Fruit fly (Drosophila melanogaster) ovary, adult (tissue): Measurements from ENCODE around the gene CG7582.

Experiments used
- CG17801 ChIP-seq: fragments of 200-800 bp; optimal IDR thresholded peaks from 2 replicates; lab custom pipeline; 2019; ENCODE audit warnings: missing biosample characterization, mild to moderate bottlenecking, missing genetic modification characterization, moderate library complexity; ENCODE audit not compliant: partially characterized antibody

The CG7582 gene

DNA sequence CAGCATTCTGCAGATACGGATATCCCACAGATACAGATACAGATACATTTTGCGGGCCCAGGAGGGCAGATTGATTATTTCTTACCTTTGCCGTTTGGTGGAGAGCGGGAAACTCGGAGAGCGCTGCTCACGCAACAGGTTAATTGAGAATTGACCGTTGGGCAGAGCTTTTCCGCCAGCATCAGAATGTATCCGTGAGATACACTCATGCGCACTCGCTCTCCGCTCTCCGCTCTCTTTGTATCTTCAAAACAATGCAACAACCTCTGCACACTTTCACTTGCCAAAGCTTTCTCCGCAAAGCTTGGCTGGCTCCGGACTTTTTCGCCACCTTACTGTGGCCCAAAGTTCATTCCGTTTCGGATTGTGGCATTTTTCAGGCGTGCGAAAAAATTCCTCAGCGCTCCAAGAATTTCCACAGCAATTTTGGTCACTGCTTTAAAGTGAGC lies at the start of gene CG7582, which contains the start of gene Gycalpha99B:
CG7582 (minus strand) TSS at position 127 of the 449 bp plus-strand sequence.
Gycalpha99B (plus strand) TSS at position 352 of the 449 bp plus-strand sequence.
- no peak for TF ChIP-seq CG17801 (GFP tag; lab: Kevin White, UChicago)

DNA sequence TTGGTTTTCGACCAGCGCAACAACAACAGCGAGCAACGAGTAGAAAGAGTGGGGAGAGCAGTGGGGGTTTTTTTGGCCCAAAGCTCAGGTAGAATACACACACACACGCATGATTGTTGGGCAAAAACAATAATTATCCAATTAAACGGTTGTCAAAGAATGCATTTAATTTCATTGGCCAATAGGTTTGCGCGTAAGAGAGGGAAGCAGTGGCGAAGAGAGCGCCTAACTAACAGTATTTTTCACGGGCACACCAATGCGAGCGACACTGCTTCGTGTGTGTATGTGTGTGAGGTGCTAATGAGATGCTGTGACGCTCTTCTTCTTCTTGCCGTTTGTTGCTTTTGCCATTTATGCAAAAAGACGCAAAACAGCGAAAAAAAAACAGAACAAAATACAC lies 44.2 kb upstream of the CG7582 start:
- no peak for TF ChIP-seq CG17801 (GFP tag; lab: Kevin White, UChicago)

DNA sequence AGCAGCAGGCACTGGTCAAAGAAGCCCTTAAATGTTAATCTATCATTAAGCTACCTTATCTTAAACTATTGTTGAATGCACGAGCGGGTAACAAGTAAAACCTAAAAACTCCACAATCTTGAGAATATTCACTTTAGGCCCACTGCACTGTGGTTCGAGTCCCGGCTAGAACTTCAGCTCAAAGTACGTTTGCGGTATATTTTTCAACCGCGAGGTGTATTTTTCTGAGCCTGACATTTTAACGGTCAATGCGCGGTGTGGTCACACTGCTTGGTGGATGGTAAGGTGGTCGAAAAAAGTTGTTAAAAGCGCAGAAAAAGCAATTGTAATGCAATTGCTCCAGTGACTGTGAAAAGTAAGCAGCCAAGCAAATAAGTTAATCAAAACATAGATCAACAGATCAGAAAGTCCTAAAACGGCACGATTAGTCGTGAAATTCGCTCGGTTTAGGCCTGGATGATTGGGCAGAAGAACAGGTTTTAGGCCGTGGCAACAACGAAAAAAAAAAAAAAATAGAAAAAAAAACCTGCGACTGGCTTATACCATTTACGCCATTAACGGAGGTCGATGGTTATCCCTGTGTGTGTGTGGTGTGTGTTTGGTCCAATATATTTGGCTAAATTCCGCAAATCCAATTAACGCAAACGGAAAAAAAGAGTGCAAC lies 43.6 kb upstream of the CG7582 start, which contains the start of gene Kul:
Kul (plus strand) TSS at position 254 of the 664 bp plus-strand sequence.
- TF ChIP-seq CG17801 (GFP tag; lab: Kevin White, UChicago) = peak; percentile 5

DNA sequence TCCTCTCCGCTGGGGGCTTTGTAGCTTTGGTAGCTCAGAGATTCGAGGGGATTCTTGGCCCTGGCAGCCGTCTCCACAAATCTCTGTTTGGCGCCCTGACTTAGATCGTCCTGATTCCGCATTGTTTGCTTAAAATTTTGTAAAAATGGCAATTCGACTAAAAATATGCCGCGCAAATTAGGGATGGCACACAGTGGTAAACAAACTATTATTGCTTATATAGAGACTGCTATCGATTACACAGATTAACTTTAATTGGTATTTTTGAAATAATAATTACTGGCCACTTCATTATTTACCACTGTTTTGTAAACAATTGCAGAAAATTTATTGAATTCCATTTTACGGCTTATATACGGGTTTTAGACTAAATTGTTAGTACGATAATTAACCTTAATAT lies 42.7 kb upstream of the CG7582 start, which contains the start of the genes Naa40 and CG18731:
Naa40 (minus strand) TSS at position 206 of the 400 bp plus-strand sequence.
CG18731 (plus strand) TSS at position 283 of the 400 bp plus-strand sequence.
- TF ChIP-seq CG17801 (GFP tag; lab: Kevin White, UChicago) = no peak

DNA sequence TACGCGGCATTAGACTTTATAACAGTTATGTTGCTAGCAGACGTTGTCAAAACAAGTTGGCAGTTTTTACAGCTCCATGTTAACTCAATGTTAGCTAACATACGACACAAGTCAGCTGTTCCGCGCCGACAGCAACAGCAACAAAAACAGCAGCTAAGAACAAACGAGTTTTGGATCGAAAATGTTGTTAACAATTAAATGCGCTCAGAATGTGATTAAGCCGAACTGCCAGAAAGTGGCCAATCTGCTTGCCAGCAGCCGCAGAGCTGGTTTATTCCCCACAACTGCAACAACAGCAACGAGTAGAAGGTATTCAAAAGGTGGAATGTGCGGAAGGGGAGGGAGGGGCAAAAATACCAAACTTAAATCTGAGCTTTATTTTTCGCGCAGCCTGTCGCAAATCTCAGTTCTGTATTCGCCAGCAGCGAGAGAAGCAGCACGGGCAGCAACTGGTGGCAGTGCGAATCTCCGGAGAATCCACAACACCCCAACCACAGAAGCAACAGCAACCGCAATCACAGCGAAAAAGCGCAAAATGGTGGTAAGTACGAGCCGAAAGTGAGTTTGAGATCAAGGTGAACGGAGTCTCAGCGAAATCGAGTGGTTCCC lies 41.1 kb upstream of the CG7582 start, which contains the start of gene Pcd:
Pcd (plus strand) TSS at position 116 of the 609 bp plus-strand sequence.
- peak; percentile 44 for TF ChIP-seq CG17801 (GFP tag; lab: Kevin White, UChicago)

DNA sequence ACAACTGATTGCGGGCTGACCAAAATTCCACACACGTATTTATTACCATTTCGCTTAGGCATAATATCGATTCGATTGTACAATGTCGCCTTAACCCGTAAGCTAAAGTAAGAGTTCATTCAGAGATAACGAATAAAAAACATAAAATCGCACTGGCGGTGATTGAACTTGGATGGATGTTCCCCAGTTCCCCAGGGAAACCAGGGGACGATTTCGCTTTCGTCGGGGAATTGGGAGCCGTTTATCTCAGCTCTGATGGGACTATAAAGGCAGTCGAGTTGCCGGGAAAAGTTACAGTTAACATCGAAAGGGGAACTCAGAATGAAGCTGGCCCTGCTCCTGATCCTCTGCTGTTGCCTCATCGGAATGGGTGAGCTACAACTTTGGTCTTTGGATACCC lies 40.2 kb upstream of the CG7582 start, which contains the start of gene CG34296:
CG34296 (plus strand) TSS at position 301 of the 400 bp plus-strand sequence.
- TF ChIP-seq CG17801 (GFP tag; lab: Kevin White, UChicago) = no peak

DNA sequence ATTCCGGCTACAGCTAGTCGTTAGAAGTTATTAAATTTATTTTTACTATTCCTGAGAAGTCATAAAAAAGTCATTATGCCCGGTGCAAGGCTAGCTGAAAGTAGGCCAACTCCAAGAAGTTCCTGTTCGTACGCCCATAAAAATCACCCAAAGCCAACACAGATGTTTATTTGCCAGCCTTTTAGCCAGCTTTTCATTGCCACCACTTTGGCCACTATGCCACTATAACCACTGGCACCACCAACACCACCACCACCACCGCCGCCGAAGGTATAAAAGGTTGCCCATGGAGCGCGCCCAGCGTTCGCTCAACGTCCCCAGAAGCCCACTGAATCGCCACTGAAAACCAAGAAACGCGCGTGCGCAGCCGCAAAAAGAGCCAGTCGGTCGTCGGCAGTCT lies 36.3 kb upstream of the CG7582 start, which contains the start of gene CG15506:
CG15506 (plus strand) TSS at position 301 of the 400 bp plus-strand sequence.
- TF ChIP-seq CG17801 (GFP tag; lab: Kevin White, UChicago) = no peak

DNA sequence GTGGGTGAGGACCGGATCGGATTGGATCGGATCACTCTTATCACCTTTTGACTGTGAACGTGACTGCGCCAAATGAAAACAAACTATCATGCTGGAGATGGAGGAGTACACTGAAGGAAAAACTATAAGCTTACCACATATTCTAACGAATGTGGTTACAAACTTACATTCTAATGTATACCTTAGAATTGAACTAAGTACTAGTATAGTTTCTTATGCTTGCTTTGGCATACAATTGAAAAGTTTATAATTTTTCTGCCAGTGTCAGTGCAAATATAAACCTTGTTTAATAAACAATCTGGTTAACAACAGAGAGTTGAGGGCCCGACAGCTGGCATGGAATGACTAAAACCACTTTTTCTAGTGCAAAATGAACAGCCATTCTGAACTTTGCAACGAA lies 35.4 kb upstream of the CG7582 start:
- TF ChIP-seq CG17801 (GFP tag; lab: Kevin White, UChicago) = no peak

DNA sequence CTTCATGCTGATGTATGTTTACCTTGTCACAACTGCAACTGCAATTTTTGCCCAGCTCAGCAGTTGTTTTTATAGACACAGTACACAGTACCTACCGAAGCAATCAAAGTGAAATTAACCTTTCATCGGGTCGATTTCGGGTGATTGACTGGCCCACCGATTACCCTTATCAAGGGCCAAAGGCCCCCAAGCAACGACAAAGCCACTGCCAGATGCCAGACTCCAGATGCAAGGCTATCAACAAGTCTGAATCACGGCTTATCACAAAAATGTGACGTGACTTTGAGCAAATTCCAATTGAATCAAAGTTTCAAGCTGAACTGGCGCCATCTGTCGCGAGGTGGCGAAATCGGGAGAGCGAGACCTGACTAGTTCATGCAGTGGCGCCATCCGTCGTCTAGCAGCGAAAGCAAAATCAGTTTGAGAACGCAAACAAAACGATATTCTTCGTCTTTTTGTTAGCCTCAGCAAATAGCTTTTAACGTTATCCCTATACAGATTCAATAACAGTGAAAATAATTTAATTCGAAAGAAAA lies 34.8 kb upstream of the CG7582 start, which contains the start of gene Obp99b:
Obp99b (minus strand) TSS at position 115 of the 536 bp plus-strand sequence.
- no peak for TF ChIP-seq CG17801 (GFP tag; lab: Kevin White, UChicago)

DNA sequence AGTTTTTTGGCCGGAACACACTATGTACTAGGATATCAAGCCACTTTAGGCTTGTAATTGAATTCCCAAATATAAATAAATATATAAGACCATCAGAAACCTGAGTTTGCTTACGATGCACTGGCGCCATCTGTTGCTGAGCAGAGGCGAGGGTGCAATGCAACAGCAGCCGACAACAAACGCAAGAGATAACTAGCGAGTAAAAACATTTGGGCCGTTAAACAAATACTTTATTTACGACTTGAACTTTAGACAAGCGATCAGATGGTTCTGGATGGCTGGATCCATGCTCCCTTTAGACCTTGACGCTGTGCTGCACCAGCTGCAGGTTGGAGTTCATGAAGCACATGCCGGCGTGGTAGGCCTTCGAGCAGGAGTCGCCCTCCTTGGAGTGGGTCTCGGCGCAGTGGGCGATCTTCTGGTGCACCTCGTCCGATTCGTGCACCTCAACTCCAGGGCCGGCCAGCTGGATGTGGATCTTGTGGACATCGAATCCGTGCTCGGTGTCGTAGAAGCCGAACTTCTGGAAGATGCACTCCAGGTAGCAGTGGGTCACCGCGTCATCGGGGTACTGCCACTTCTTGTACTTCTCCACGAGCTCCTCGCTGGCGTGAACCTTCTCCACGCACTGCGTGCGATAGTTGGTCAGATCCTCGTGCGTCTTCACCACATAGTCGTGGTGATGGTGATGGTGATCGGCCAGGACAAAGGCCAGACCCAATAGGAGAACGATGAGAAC lies 34.1 kb upstream of the CG7582 start:
- TF ChIP-seq CG17801 (GFP tag; lab: Kevin White, UChicago) = no peak

DNA sequence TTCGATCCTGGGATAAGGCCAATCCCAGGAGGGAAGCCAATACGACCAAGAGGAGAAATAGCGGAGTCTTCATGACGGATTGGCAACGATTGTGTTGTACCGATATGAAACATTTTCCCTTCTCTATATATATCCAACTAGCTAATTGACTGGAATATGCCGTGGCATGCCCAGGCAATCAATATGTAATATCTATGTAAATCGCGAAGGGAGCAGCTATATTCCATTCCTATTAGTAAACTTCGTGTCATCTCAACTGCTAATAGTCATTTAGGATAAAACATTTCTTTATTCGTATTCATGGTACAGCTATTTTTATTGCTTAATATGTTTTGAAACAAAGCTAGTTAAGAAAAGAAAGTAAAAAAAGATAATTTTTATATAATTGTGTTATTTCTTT lies 33.2 kb upstream of the CG7582 start, which contains the start of gene Dup99B:
Dup99B (minus strand) TSS at position 101 of the 400 bp plus-strand sequence.
- TF ChIP-seq CG17801 (GFP tag; lab: Kevin White, UChicago) = no peak

DNA sequence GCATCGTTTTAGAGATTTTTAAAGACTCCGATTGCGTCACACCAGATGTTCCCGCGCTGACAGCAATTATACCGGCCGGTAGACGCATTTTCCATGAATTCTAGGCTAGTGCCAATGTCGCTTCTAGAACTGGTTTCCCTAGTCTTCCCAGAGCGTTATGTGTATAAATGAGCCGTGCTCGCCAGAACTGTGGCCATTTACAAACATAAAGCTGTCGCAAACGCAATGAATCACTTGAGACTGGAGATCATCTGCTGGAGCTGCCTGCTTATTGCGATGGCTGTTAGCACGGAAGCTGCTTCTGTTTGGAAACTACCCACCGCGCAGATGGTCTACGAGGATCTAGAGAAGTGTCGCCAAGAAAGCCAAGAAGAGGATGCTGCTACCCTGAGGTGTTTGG lies 32.2 kb upstream of the CG7582 start, which contains the start of gene Obp99d:
Obp99d (plus strand) TSS at position 192 of the 400 bp plus-strand sequence.
- no peak for TF ChIP-seq CG17801 (GFP tag; lab: Kevin White, UChicago)

DNA sequence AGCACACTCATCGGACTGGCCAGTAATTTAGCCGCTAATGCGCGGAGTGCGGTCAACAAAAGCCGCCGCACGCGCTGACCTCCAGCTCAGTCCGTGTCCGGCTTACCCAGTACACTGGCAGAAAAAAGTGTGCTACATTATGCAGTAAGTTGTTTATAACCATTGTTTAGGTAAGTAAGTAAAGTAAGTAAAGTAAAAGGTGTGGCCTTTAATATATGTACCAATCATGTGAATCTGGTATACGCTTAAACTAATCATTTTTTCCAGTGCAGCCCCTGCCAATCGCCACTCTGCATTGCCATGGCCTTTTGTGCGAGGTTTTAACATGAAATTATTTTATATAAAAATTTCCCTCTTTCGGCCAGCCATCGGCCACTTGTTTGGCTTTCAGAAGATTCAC lies 29.4 kb upstream of the CG7582 start:
- no peak for TF ChIP-seq CG17801 (GFP tag; lab: Kevin White, UChicago)

DNA sequence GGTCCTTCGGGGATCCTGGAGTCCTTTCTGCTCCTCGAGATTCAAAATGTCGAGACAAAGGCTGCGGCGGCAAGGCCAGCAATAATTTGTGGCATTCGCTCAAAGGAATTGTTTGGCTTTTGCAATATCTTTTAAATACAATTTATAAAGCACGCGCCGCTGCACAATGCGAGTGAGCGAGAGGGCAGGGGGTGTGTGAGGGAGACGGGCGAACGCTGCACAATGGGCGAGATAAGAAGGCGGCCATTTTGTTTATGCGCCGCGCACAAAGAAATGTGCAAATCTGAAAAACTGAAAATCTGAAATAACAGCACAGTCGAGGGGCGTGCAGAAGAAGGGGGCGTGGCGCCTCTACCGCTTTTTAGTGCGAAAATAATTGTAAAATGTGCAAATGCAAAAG lies 26.2 kb upstream of the CG7582 start:
- TF ChIP-seq CG17801 (GFP tag; lab: Kevin White, UChicago) = no peak
